Worm (Caenorhabditis elegans): Measurements from ENCODE around the gene F54D8.10.
A peak's percentile ranks its signal among the peaks of the same experiment; 100 is the strongest.

F54D8.10 gene

DNA sequence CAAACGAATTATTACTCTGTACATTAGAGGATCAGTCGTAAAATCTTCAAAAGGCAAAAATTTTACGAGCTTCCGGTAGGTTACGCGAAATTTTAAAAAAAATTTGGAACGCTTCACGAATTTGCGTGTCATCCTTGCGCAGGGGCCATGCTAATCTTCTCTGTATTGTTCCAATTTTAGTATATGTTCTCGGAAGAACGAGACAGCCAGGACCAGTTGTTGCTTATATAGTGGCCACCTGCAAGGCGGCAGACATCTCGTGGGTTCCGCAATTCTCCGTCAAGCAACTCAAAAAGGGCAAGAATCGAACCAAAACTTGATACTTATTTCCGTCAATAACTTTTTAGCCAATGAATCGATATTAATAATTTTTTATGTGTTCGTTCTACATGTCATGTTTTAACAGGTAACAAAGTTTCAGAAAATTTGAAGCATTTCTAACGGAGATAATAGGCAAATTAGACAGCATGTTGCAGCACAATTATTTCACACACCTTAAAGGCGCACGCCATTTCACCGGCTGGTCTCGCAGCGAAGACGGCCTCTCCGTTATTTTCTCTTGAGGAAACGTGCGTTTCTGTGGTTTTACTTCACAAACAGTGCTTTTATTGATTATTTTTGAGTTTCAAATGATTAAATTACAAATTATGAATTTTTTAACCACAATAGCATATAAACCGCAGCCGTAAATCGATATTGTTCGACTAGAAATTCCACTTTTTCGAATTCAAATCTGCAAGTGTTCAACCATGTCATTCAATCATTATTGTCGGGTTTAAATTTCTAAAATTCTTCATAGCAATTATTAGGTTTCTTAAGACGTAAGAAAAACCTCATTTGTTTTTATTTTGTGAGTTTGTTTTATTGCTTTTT, 13.7 kb upstream of the F54D8.10 start (continued):
- TF ChIP-seq nhr-84 (tag; optimal IDR thresholded peaks at IDR 0.05) (no peak), nhr-11 (tag; optimal IDR thresholded peaks at IDR 0.05) (no peak), ets-5 (GFP tag; IDR thresholded peaks at IDR 0.05) (no peak), dpl-1 (GFP tag; optimal IDR thresholded peaks at IDR 0.05) (peak; percentile 43 to 67 (median 49)), grh-1 (GFP tag; IDR thresholded peaks at IDR 0.05) (peak; percentile 82), fkh-4 (tag; optimal IDR thresholded peaks at IDR 0.05; ENCODE audit: borderline replicate concordance) (peak; percentile 43), fkh-8 (tag; optimal IDR thresholded peaks at IDR 0.05) (peak; percentile 79), sox-4 (tag; optimal IDR thresholded peaks at IDR 0.05) (peak; percentile 80), snpc-4 (tag; optimal IDR thresholded peaks at IDR 0.05) (peak; percentile 99), tbx-2 (tag; optimal IDR thresholded peaks at IDR 0.05) (peak; percentile 89), ceh-90 (tag; optimal IDR thresholded peaks at IDR 0.05) (peak; percentile 38), lin-15B (tag; optimal IDR thresholded peaks at IDR 0.05) (peak; percentile 37), sup-37 (GFP tag; optimal IDR thresholded peaks at IDR 0.05) (peak; percentile 63), ces-1 (GFP tag; optimal IDR thresholded peaks at IDR 0.05) (no peak), snu-23 (GFP tag; optimal IDR thresholded peaks at IDR 0.05) (peak; percentile 91), unc-130 (tag; optimal IDR thresholded peaks at IDR 0.05) (peak; percentile 26), lin-35 (GFP tag; optimal IDR thresholded peaks at IDR 0.05) (peak; percentile 65 to 76), ceh-82 (tag; optimal IDR thresholded peaks at IDR 0.05) (peak; percentile 3 to 90 (median 89)), lir-3 (tag; optimal IDR thresholded peaks at IDR 0.05; ENCODE audit: poor library complexity) (peak; percentile 72), sptf-1 (tag; optimal IDR thresholded peaks at IDR 0.05) (no peak), nhr-71 (tag; optimal IDR thresholded peaks at IDR 0.05) (peak; percentile 94), fos-1 (tag; optimal IDR thresholded peaks at IDR 0.05) (peak; percentile 64), zip-4 (GFP tag; optimal IDR thresholded peaks at IDR 0.05) (peak; percentile 80), ceh-63 (GFP tag; optimal IDR thresholded peaks at IDR 0.05) (no peak), unc-30 (tag; optimal IDR thresholded peaks at IDR 0.05) (no peak), C34B4.2 (tag; optimal IDR thresholded peaks at IDR 0.05) (peak; percentile 15), F16B12.6 (tag; optimal IDR thresholded peaks at IDR 0.05) (peak; percentile 21), irx-1 (tag; optimal IDR thresholded peaks at IDR 0.05) (peak; percentile 83), Y116A8C.19 (tag; optimal IDR thresholded peaks at IDR 0.05; ENCODE audit: borderline replicate concordance) (no peak), elt-2 (tag; optimal IDR thresholded peaks at IDR 0.05) (peak; percentile 77), lsy-2 (tag; optimal IDR thresholded peaks at IDR 0.05) (peak; percentile 50 to 74), C04F5.9 (tag; optimal IDR thresholded peaks at IDR 0.05) (peak; percentile 58), lin-14 (GFP tag; optimal IDR thresholded peaks at IDR 0.05) (peak; percentile 87), rnt-1 (tag; optimal IDR thresholded peaks at IDR 0.05) (peak; percentile 91), nhr-19 (GFP tag; conservative IDR thresholded peaks at IDR 0.05) (peak; percentile 93), efl-3 (GFP tag; optimal IDR thresholded peaks at IDR 0.05) (peak; percentile 64), ztf-4 (tag; optimal IDR thresholded peaks at IDR 0.05) (peak; percentile 84), nhr-85 (tag) (peak; percentile 97), mep-1 (tag; optimal IDR thresholded peaks at IDR 0.05) (peak; percentile 67), pqm-1 (tag; optimal IDR thresholded peaks at IDR 0.05) (no peak), vab-15 (tag; optimal IDR thresholded peaks at IDR 0.05) (no peak), dsc-1 (tag; optimal IDR thresholded peaks at IDR 0.05) (peak; percentile 87), unc-98 (GFP tag; IDR thresholded peaks at IDR 0.05) (no peak), nhr-77 (tag; optimal IDR thresholded peaks at IDR 0.05) (peak; percentile 53), swsn-7 (tag; optimal IDR thresholded peaks at IDR 0.05) (peak; percentile 91), ceh-88 (GFP tag; IDR thresholded peaks at IDR 0.05) (peak; percentile 82), pag-3 (tag; optimal IDR thresholded peaks at IDR 0.05; ENCODE audit: borderline replicate concordance, insufficient read depth) (no peak), unc-62 (GFP tag; optimal IDR thresholded peaks at IDR 0.05) (no peak), nhr-20 (tag; optimal IDR thresholded peaks at IDR 0.05) (peak; percentile 87), mab-9 (GFP tag; IDR thresholded peaks at IDR 0.05) (peak; percentile 78)
